Comparison of ENCODE assay signal across 5 fruit fly cellular contexts in genomic region chr3L:14999284-15000019, dm6.
TF ChIP-seq lines count a peak whose summit lies in the region.

mRpL39 (minus strand) TSS chr3L:14999666.
Prosbeta2 (plus strand) TSS chr3L:14999951.

- TF ChIP-seq CTCF in whole organism, embryonic (GFP tag; optimal IDR thresholded peaks at IDR 0.05; lab: Kevin White, UChicago), result no peak

TF ChIP-seq in whole organism, adult, 20 proteins besides CTCF, POLR2A, EP300 and RAD21:
- TF ChIP-seq CG7045 (GFP tag; optimal IDR thresholded peaks at IDR 0.05; lab: Kevin White, UChicago) (peak; percentile 36), CG5204 (GFP tag; optimal IDR thresholded peaks at IDR 0.05; lab: Kevin White, UChicago) (no peak), CG7101 (tag; optimal IDR thresholded peaks at IDR 0.05; lab: Kevin White, UChicago) (peak; percentile 52), CG14711 (tag; optimal IDR thresholded peaks at IDR 0.05; lab: Kevin White, UChicago) (peak; percentile 76), kay (GFP tag; lab: Kevin White, UChicago; ENCODE audit: borderline replicate concordance) (no peak), CG1620 (GFP tag; optimal IDR thresholded peaks at IDR 0.05; lab: Kevin White, UChicago) (no peak), CG11617 (GFP tag; optimal IDR thresholded peaks at IDR 0.05; lab: Kevin White, UChicago) (no peak), bab1 (GFP tag; optimal IDR thresholded peaks at IDR 0.05; lab: Kevin White, UChicago) (peak; percentile 82), CG12768 (GFP tag; optimal IDR thresholded peaks at IDR 0.05; lab: Kevin White, UChicago) (peak; percentile 38), Clk (GFP tag; optimal IDR thresholded peaks at IDR 0.05; lab: Kevin White, UChicago) (peak; percentile 54), Hr96 (GFP tag; optimal IDR thresholded peaks at IDR 0.05; lab: Kevin White, UChicago) (no peak), cnc (optimal IDR thresholded peaks at IDR 0.05; lab: Kevin White, UChicago) (peak in 1 of 2 experiments; percentile 41), Mnt (GFP tag; optimal IDR thresholded peaks at IDR 0.05; lab: Kevin White, UChicago) (no peak)
TF ChIP-seq in whole organism, adult: peak in this region for 7.

TF ChIP-seq in whole organism, embryonic, 481 proteins besides CTCF, POLR2A, EP300 and RAD21 (continues in another document):
- peak; percentile 47; the same call in 2 of the 3 replicates for TF ChIP-seq B-H1 (GFP tag; IDR thresholded peaks at IDR 0.05; lab: Robert Waterston, UW)
- TF ChIP-seq so (GFP tag; IDR thresholded peaks at IDR 0.05; lab: Robert Waterston, UW), result no peak
- no peak for TF ChIP-seq h (optimal IDR thresholded peaks at IDR 0.05; lab: Kevin White, UChicago)
- TF ChIP-seq repo (GFP tag; optimal IDR thresholded peaks at IDR 0.05; lab: Kevin White, UChicago), result no peak
- TF ChIP-seq CG17328 (GFP tag; IDR thresholded peaks at IDR 0.05; lab: Robert Waterston, UW), result no peak; the same call in 1 of the 2 replicates
- TF ChIP-seq Oli (tag; optimal IDR thresholded peaks at IDR 0.05; lab: Kevin White, UChicago), result no peak
- TF ChIP-seq jigr1 (GFP tag; IDR thresholded peaks at IDR 0.05; lab: Robert Waterston, UW), result no peak
- TF ChIP-seq dmrt11E (tag; optimal IDR thresholded peaks at IDR 0.05; lab: Kevin White, UChicago), result no peak
- no peak for TF ChIP-seq CG13775 (GFP tag; optimal IDR thresholded peaks at IDR 0.05; lab: Kevin White, UChicago)
- TF ChIP-seq crp (GFP tag; optimal IDR thresholded peaks at IDR 0.05; lab: Kevin White, UChicago), result no peak
- no peak for TF ChIP-seq eve (GFP tag; optimal IDR thresholded peaks at IDR 0.05; lab: Kevin White, UChicago)
- no peak for TF ChIP-seq mirr (GFP tag; optimal IDR thresholded peaks at IDR 0.05; lab: Kevin White, UChicago)
- TF ChIP-seq Bgb (GFP tag; IDR thresholded peaks at IDR 0.05; lab: Robert Waterston, UW; ENCODE audit: partially characterized antibody), result peak; percentile 87
- TF ChIP-seq Usf (GFP tag; optimal IDR thresholded peaks at IDR 0.05; lab: Kevin White, UChicago), result no peak
- TF ChIP-seq Hr51 (GFP tag; optimal IDR thresholded peaks at IDR 0.05; lab: Kevin White, UChicago), result no peak
- TF ChIP-seq CG4854 (GFP tag; optimal IDR thresholded peaks at IDR 0.05; lab: Kevin White, UChicago), result no peak
- no peak for TF ChIP-seq CG7556 (GFP tag; optimal IDR thresholded peaks at IDR 0.05; lab: Kevin White, UChicago)
- TF ChIP-seq Opbp (GFP tag; IDR thresholded peaks at IDR 0.05; lab: Robert Waterston, UW; ENCODE audit: partially characterized antibody), result peak; percentile 74
- peak; percentile 21 for TF ChIP-seq Hmr (GFP tag; optimal IDR thresholded peaks at IDR 0.05; lab: Kevin White, UChicago)
- no peak for TF ChIP-seq Deaf1 (tag; optimal IDR thresholded peaks at IDR 0.05; lab: Kevin White, UChicago)

TF ChIP-seq in whole organism, prepupa, 60 proteins besides CTCF, POLR2A, EP300 and RAD21 (continues in another document):
- TF ChIP-seq CG15336 (GFP tag; IDR thresholded peaks at IDR 0.05; lab: Robert Waterston, UW) (peak; percentile 38; the same call in 1 of the 2 replicates), topi (GFP tag; optimal IDR thresholded peaks at IDR 0.05; lab: Kevin White, UChicago) (peak; percentile 33), Ets96B (tag; optimal IDR thresholded peaks at IDR 0.05; lab: Kevin White, UChicago) (peak; percentile 29), CG10631 (GFP tag; optimal IDR thresholded peaks at IDR 0.05; lab: Kevin White, UChicago) (peak; percentile 63), Eip78C (GFP tag; lab: Kevin White, UChicago) (peak; percentile 36), eg (GFP tag; IDR thresholded peaks at IDR 0.05; lab: Robert Waterston, UW) (peak; percentile 77), CG10669 (GFP tag; optimal IDR thresholded peaks at IDR 0.05; lab: Kevin White, UChicago) (peak; percentile 29), salr (GFP tag; optimal IDR thresholded peaks at IDR 0.05; lab: Kevin White, UChicago) (no peak), Met (GFP tag; optimal IDR thresholded peaks at IDR 0.05; lab: Kevin White, UChicago) (no peak), cyc (GFP tag; optimal IDR thresholded peaks at IDR 0.05; lab: Kevin White, UChicago) (peak; percentile 38), fkh (GFP tag; optimal IDR thresholded peaks at IDR 0.05; lab: Kevin White, UChicago) (peak; percentile 6), CG11902 (GFP tag; optimal IDR thresholded peaks at IDR 0.05; lab: Kevin White, UChicago) (peak; percentile 62), Gug (GFP tag; IDR thresholded peaks at IDR 0.05; lab: Robert Waterston, UW) (peak; percentile 27; the same call in 1 of the 2 replicates), Hr4 (GFP tag; optimal IDR thresholded peaks at IDR 0.05; lab: Kevin White, UChicago) (no peak), svp (GFP tag; lab: Kevin White, UChicago) (peak; percentile 55), fd59A (GFP tag; optimal IDR thresholded peaks at IDR 0.05; lab: Kevin White, UChicago) (no peak), esn (GFP tag; optimal IDR thresholded peaks at IDR 0.05; lab: Kevin White, UChicago) (peak; percentile 35), CG11294 (GFP tag; IDR thresholded peaks at IDR 0.05; lab: Robert Waterston, UW) (peak; percentile 56; the same call in 1 of the 2 replicates), CG11762 (GFP tag; optimal IDR thresholded peaks at IDR 0.05; lab: Kevin White, UChicago; ENCODE audit: insufficient read depth) (peak; percentile 51), Lpt (GFP tag; optimal IDR thresholded peaks at IDR 0.05; lab: Kevin White, UChicago) (peak; percentile 23)

TF ChIP-seq in whole organism, pupa, 21 proteins besides CTCF, POLR2A, EP300 and RAD21:
- TF ChIP-seq CG15710 (tag; optimal IDR thresholded peaks at IDR 0.05; lab: Kevin White, UChicago) (peak; percentile 0), fd96Ca (GFP tag; IDR thresholded peaks at IDR 0.05; lab: Robert Waterston, UW) (peak; percentile 23; the same call in 1 of the 3 replicates), D1 (tag; optimal IDR thresholded peaks at IDR 0.05; lab: Kevin White, UChicago) (no peak), CG4496 (GFP tag; IDR thresholded peaks at IDR 0.05; lab: Robert Waterston, UW) (peak; percentile 66; the same call in 1 of the 3 replicates), CG10348 (GFP tag; IDR thresholded peaks at IDR 0.05; lab: Robert Waterston, UW) (no peak), Pif1B (GFP tag; optimal IDR thresholded peaks at IDR 0.05; lab: Kevin White, UChicago) (no peak), Pif1A (GFP tag; optimal IDR thresholded peaks at IDR 0.05; lab: Kevin White, UChicago) (no peak), EcR (GFP tag; optimal IDR thresholded peaks at IDR 0.05; lab: Kevin White, UChicago) (peak; percentile 24), CG32121 (GFP tag; IDR thresholded peaks at IDR 0.05; lab: Robert Waterston, UW) (peak; percentile 61), rn (GFP tag; IDR thresholded peaks at IDR 0.05; lab: Robert Waterston, UW) (peak; percentile 60; the same call in 1 of the 2 replicates), CG8159 (tag; optimal IDR thresholded peaks at IDR 0.05; lab: Kevin White, UChicago) (peak; percentile 72)

TF ChIP-seq in whole organism, wandering third instar larva, 38 proteins besides CTCF, POLR2A, EP300 and RAD21:
- TF ChIP-seq jim (GFP tag; optimal IDR thresholded peaks at IDR 0.05; lab: Kevin White, UChicago) (no peak), Hr83 (GFP tag; optimal IDR thresholded peaks at IDR 0.05; lab: Kevin White, UChicago; ENCODE audit: poor library complexity, severe bottlenecking) (peak; percentile 41), Myc (optimal IDR thresholded peaks at IDR 0.05; lab: Kevin White, UChicago) (peak; percentile 71), Dif (GFP tag; optimal IDR thresholded peaks at IDR 0.05; lab: Kevin White, UChicago; ENCODE audit: partially characterized antibody) (no peak), woc (GFP tag; optimal IDR thresholded peaks at IDR 0.05; lab: Kevin White, UChicago) (peak; percentile 34), sage (GFP tag; optimal IDR thresholded peaks at IDR 0.05; lab: Kevin White, UChicago) (no peak), usp (GFP tag; optimal IDR thresholded peaks at IDR 0.05; lab: Kevin White, UChicago) (no peak), Hnf4 (GFP tag; optimal IDR thresholded peaks at IDR 0.05; lab: Kevin White, UChicago) (no peak), Sp1 (GFP tag; optimal IDR thresholded peaks at IDR 0.05; lab: Kevin White, UChicago) (no peak), Vsx2 (GFP tag; optimal IDR thresholded peaks at IDR 0.05; lab: Kevin White, UChicago; ENCODE audit: partially characterized antibody) (no peak), foxo (GFP tag; optimal IDR thresholded peaks at IDR 0.05; lab: Kevin White, UChicago) (peak in 1 of 2 experiments; percentile 63), N (GFP tag; optimal IDR thresholded peaks at IDR 0.05; lab: Kevin White, UChicago) (no peak), psq (GFP tag; optimal IDR thresholded peaks at IDR 0.05; lab: Kevin White, UChicago) (no peak), dmrt93B (GFP tag; optimal IDR thresholded peaks at IDR 0.05; lab: Kevin White, UChicago) (peak; percentile 42), CG9705 (GFP tag; optimal IDR thresholded peaks at IDR 0.05; lab: Kevin White, UChicago) (peak; percentile 48), Hr78 (GFP tag; optimal IDR thresholded peaks at IDR 0.05; lab: Kevin White, UChicago) (no peak), lola (GFP tag; optimal IDR thresholded peaks at IDR 0.05; lab: Kevin White, UChicago) (no peak), h (GFP tag; optimal IDR thresholded peaks at IDR 0.05; lab: Kevin White, UChicago) (peak; percentile 36), CG32264 (GFP tag; optimal IDR thresholded peaks at IDR 0.05; lab: Kevin White, UChicago) (no peak), fru (GFP tag; optimal IDR thresholded peaks at IDR 0.05; lab: Kevin White, UChicago) (peak; percentile 1), Abd-B (GFP tag; optimal IDR thresholded peaks at IDR 0.05; lab: Kevin White, UChicago) (no peak), dl (GFP tag; optimal IDR thresholded peaks at IDR 0.05; lab: Kevin White, UChicago; ENCODE audit: insufficient read depth in 1 of 2, partially characterized antibody in 2 of 2) (no peak), Rel (GFP tag; optimal IDR thresholded peaks at IDR 0.05; lab: Kevin White, UChicago) (no peak), Rel (tag; optimal IDR thresholded peaks at IDR 0.05; lab: Kevin White, UChicago) (peak; percentile 40), sv (GFP tag; optimal IDR thresholded peaks at IDR 0.05; lab: Kevin White, UChicago) (no peak), Mio (GFP tag; optimal IDR thresholded peaks at IDR 0.05; lab: Kevin White, UChicago) (no peak), Dfd (GFP tag; optimal IDR thresholded peaks at IDR 0.05; lab: Kevin White, UChicago) (no peak), OdsH (GFP tag; optimal IDR thresholded peaks at IDR 0.05; lab: Kevin White, UChicago) (no peak), HLH106 (tag; optimal IDR thresholded peaks at IDR 0.05; lab: Kevin White, UChicago) (peak; percentile 78)
